Fruit fly (Drosophila melanogaster) whole organism, larva: ENCODE measurements around the gene capu.

Source experiments
- noc ChIP-seq: fragments of 200-800 bp; sonication (Bioruptor generic); optimal IDR thresholded peaks from 3 replicates; lab custom pipeline; 2019; ENCODE audit warnings: missing biosample characterization, mild to moderate bottlenecking, missing genetic modification characterization, moderate library complexity

The capu gene

DNA sequence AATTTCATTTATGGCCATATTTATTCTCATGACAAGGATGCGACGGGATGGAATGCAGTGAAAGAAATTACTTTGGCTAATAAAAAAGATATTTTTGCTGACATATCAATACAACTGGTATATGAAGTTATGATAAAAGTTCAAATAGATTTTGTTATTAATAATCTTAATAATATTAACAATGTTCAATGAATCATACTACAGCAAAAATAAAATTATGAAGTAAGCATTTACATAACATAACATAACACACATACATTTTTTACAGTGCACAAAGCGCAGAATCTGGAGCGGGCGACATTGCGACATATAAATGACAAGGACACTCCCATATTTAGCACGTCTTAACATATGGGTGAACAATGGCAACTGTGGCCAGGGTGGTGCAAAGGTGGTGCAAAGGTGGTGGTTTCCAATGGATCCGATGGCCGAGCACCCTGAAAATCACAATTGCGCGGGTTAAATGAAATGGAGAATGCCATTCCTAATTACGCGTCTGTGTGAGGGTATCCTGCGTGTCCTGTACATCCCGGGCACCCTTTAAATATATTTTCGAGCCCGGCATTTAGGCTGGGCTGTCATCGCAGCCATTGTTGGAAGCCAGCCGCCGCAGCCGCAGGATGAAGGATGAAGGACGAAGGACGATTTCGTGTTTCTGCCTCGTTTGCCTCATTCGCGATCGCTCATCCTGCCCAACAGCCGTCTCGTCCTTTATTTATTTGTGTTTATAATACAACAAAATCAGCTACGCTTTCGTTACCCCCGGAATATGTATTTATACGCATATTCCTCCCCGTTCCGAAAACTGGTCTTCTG lies 57.6 kb downstream of the capu start:
- no peak for TF ChIP-seq noc

DNA sequence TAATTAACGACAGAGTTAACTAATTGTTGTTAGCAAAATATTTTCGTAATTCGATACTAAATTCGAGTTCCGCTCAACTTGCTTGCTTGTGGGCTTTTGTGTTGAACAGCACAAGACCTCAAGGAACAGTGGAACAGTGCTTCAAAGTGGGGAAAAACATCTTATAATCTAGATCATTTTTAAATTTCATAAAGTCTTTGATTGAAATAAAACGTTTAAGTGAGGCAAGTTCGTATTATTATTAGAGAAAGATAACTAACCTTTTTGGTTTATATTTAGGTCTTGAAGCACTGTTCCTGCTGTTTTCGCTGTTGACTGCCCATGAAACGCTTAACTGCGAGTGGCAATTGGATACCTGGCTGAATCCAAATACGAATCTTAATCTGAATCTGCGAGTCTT lies 58.5 kb downstream of the capu start:
- no peak for TF ChIP-seq noc

DNA sequence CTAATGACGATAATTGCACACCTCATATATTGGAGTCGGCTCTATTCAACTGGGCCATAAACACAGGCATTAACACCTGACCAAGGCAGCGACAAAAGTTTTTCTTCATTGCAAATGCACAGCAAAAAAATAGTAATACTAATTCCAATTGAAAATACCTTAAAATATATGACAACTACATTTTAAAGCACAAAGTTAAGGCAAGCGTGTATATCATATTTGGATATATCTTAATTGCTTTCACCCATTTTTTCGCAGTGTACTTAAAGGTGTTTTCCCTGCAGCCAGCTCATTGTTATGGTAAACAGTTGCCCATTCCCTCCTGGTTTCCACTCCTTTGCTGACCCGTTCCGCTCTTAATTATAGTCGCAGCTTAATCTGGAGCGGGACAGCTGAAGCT lies 61.7 kb downstream of the capu start:
- no peak for TF ChIP-seq noc

DNA sequence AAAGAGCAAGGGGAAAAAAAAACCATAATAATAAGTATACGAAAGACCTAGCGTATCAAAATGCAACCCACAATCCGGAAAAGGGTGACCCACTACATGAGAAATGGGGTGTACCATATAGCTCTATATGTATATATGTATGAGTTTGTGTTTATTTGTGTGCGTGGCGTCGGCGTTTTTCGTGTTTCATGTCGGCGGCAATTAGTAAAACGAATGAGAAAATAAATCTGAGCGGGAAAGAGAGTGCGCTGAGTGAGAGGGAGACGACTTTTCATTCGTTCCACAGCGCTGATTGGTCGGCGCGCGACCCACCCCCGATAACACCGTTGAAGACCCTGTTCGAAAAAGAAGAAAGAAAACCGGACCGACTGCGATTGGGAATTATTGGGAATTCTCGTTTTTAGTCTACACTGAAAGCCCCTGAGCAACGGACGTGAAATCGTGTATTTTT lies 66.2 kb downstream of the capu start, which contains the start of gene slp2:
Gene slp2, plus strand, starts transcription at position 401 of the 451 bp plus-strand sequence.
- no peak for TF ChIP-seq noc

DNA sequence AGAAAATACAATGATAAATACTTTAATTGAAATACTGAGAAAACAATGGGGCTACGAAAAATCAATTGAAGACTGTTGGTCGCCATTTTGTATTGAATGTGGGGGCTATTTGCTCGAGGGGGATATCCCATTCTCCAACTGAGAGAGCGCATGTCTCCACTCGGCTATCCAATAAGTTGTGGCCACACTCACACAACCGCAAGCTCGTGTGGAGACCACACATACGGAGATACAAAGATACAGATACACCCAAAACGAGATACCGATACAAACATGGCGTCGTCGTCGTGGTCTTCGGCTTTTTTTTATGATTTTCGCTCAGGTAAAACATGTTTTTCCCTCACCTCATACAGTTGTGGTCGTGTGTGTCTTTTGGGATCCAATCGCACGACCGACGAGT lies 67.4 kb downstream of the capu start:
- no peak for TF ChIP-seq noc

DNA sequence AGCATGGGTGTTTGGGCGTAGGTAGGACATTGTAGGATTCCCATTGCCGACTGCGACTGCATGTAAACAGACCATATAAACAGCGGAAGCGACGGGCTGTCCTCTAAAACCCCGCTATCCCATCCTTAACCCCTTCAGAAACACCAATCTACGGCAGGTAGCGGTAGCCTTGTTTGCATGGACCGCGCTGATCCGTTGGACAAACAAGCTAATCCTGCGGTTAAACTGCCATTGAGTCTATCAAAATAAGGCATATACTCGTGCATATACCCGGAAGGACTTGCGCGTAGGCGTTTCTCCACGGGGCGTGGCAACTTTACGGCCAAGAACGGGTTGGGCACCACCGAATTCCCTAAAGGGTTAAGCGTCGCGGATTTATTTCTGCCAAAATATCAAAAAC lies 68.7 kb downstream of the capu start:
- TF ChIP-seq noc: no peak

DNA sequence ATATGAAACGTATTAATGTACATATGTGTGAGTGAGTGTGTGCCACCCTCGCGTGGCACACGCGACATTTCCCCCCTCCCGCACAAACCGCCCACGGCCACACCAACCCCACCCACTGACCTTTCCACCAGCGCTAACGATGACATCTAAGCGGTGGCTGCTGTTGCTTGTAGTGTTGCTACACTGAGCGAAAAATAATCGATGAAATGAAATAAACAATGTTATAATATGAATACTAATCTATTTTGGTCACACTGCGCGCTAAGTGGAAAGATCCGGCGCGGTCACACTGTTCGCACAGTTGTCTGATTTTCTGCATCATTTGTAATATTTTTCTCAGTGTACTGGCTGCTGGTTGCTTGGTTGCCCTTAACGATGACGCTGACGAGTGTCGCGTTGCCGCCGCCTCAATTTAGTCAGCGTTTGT lies 70.4 kb downstream of the capu start:
- no peak for TF ChIP-seq noc

DNA sequence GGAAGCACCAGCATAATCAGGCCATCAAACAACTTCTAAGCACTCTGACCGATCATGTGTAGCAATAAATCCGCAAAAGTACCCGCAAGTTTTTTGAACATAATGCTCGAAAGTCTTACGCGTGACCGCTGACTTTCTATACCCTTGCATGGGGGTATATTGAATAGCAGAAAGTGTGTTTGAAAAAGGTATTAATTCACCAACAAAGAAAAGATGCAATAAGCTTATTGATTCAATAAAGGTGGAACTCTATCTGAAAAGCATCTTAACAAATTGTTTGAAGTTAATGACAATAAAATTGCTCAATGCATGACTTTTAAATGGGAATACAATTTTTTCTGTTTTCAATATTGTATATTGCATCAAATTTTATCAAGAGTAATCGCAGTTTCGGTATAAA lies 71.0 kb downstream of the capu start:
- no peak for TF ChIP-seq noc

DNA sequence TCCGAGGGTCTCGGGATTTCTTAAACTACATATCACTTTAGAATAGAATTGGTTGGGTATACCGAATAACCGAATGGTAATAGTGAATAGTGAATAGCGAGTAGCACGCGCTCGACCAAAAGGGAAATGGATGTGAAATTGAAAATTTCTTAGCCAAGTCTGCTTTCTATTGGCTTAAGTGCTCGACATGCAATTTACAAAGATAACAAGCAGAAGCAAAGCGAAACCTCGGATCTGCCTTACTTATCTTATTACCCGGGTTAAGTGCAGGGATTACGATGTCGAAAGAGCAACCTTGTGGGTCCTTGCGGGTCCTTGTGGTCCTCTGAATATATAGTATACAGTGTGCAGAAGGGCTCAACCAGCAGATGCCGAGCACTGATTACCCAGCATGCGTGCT lies 73.4 kb downstream of the capu start:
- TF ChIP-seq noc: no peak

DNA sequence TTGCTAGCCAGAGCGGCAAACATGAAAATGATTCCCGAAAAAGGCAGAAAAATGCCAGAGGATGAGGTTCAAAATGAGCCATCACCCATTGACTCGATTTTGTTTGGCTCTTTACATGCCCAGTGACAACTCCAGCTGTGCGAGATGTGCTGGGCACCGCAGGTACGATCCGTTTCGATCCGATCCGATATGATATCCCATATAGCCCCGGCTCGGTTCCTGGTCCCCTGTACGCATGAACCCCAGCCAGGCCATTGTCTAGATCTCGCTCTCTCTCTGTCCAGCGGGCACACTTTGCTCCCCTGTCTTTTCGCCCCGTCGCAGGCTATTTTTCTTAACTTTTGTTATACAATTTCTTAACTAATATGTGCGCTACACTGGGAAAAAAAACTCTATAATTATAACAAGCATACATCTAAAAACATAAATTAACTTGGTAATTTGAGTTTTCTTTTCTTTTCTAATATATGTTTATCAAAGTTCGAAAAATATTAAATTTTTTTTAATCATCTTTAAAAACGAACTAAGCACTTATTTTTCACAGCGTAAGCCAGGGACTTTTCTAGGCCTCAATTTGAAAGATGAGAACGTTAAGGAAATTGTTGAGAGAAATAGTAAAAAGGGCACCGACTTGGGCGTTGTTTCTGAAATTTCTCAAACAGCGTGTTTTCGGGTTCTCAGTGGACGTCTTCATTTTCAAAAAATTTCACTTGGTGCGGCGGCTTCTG lies 75.1 kb downstream of the capu start:
- no peak for TF ChIP-seq noc

DNA sequence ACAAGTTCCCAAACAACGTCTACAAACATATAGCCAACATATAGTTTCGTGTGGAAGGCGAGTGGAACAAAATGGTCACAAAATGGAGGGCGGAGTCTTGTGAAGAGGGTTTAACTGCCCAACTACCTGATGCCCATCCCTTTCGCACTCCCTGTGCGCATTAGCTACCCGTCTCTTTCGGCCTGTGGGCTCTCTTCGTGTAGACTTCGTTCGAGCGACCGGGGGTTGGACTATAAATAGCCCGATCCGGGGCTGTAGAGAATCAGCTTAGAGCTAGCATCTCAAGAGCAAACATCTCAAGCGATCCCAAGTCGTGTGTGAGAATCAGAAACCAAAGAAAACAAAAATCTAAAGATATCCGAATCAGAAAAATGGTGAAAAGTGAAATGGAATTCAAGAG lies 77.2 kb downstream of the capu start, which contains the start of gene slp1:
Gene slp1, plus strand, starts transcription at position 263 of the 400 bp plus-strand sequence.
- TF ChIP-seq noc: no peak

DNA sequence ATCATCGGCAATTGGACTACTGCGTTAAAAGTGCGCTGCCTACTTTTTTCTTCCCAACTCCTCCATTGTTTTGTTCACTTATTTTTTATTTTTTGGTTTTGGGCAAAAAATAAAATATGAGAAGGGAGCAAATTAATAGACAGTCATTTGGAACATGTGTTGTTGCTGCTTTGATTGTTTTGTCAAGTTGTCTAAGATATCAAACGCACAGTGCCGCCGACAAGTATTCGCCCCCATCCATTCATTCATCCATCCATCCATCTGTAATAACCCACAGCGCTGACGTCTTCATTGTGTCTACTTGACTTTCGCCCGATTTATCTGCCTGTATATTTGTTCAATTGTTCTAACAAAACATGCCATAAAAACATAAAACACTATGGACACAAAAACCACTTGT lies 78.8 kb downstream of the capu start:
- no peak for TF ChIP-seq noc
